Fruit fly (Drosophila melanogaster): ENCODE data around the gene CG7382.
A peak's percentile ranks its signal among the peaks of the same experiment; 100 is the strongest.

CG7382 gene

DNA sequence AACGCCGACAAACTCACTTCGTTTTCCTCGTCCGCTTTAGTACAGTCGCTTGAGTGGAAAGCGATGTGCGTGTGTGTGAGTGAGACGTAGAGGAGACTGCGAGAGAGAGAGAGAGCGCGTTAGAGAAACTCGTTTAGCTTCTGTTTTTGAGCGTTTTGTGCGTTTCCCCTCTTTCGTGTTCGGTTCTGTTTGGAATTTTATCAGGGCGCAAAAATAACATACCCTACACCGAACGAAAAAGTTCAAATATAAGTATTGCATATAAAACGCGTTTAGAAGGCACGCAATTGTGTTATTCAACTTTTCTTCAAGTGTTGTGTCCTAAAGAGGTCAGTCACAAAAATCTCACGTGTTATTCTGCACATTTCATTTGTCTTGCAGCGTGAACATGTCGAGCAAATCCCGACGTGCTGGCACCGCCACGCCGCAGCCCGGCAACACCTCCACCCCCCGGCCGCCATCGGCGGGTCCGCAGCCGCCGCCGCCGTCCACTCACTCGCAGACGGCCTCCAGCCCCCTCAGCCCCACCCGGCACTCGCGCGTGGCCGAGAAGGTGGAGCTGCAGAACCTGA lies 23.3 kb upstream of the CG7382 start (continued):
- peak; percentile 21 for TF ChIP-seq exex (tag; optimal IDR thresholded peaks at IDR 0.05)
- TF ChIP-seq pb (GFP tag; optimal IDR thresholded peaks at IDR 0.05): no peak
- TF ChIP-seq CG11093 (GFP tag; IDR thresholded peaks at IDR 0.05): peak; percentile 53; the same call in 1 of the 3 replicates
- no peak for TF ChIP-seq CG11723 (GFP tag; optimal IDR thresholded peaks at IDR 0.05)
- TF ChIP-seq mam (GFP tag; optimal IDR thresholded peaks at IDR 0.05): peak; percentile 64
- TF ChIP-seq CG6765 (GFP tag; optimal IDR thresholded peaks at IDR 0.05): peak; percentile 39
- TF ChIP-seq her (GFP tag; optimal IDR thresholded peaks at IDR 0.05): peak; percentile 70
- peak; percentile 63 for TF ChIP-seq grau (tag; optimal IDR thresholded peaks at IDR 0.05)
- TF ChIP-seq Gsc (GFP tag; IDR thresholded peaks at IDR 0.05): no peak
- TF ChIP-seq CG1233 (GFP tag; optimal IDR thresholded peaks at IDR 0.05): no peak
- peak; percentile 21 for TF ChIP-seq CG8089 (GFP tag; optimal IDR thresholded peaks at IDR 0.05)
- peak; percentile 30 for TF ChIP-seq al (GFP tag; IDR thresholded peaks at IDR 0.05)
- TF ChIP-seq Hr78 (GFP tag; optimal IDR thresholded peaks at IDR 0.05): peak in 1 of 2 experiments; percentile 34
- TF ChIP-seq CG13296 (GFP tag; optimal IDR thresholded peaks at IDR 0.05): peak; percentile 26
- no peak for TF ChIP-seq CG7928 (GFP tag; optimal IDR thresholded peaks at IDR 0.05)
- TF ChIP-seq CG6854 (GFP tag; optimal IDR thresholded peaks at IDR 0.05): peak; percentile 58
- TF ChIP-seq CG12769 (tag; optimal IDR thresholded peaks at IDR 0.05): no peak
- peak; percentile 50 for TF ChIP-seq CG4424 (GFP tag; optimal IDR thresholded peaks at IDR 0.05)
- TF ChIP-seq cg (GFP tag; optimal IDR thresholded peaks at IDR 0.05): peak; percentile 88
- TF ChIP-seq slou (GFP tag; optimal IDR thresholded peaks at IDR 0.05): no peak
- TF ChIP-seq CG7556 (GFP tag; optimal IDR thresholded peaks at IDR 0.05): peak; percentile 44
- TF ChIP-seq Sry-δ (GFP tag; optimal IDR thresholded peaks at IDR 0.05): no peak
- no peak; the same call in 2 of the 3 replicates for TF ChIP-seq ken (GFP tag; IDR thresholded peaks at IDR 0.05)
- peak; percentile 41 for TF ChIP-seq zfh2 (GFP tag; optimal IDR thresholded peaks at IDR 0.05)
- no peak for TF ChIP-seq kah (GFP tag; optimal IDR thresholded peaks at IDR 0.05)
- TF ChIP-seq MTF-1 (GFP tag; optimal IDR thresholded peaks at IDR 0.05; ENCODE audit: borderline replicate concordance): no peak
- TF ChIP-seq bigmax (GFP tag; optimal IDR thresholded peaks at IDR 0.05): no peak
- TF ChIP-seq Ptx1 (GFP tag; IDR thresholded peaks at IDR 0.05): peak; percentile 69
- peak; percentile 86 for TF ChIP-seq CG34422 (GFP tag; IDR thresholded peaks at IDR 0.05)
- TF ChIP-seq insv (GFP tag; optimal IDR thresholded peaks at IDR 0.05): peak in 1 of 2 experiments; percentile 27
- 0 out of 2 replicates have a peak, but pooled peaks have one; percentile 6 for TF ChIP-seq CG1024 (GFP tag; IDR thresholded peaks at IDR 0.05)
- TF ChIP-seq Hsf (GFP tag; optimal IDR thresholded peaks at IDR 0.05): peak; percentile 55
- peak; percentile 18 for TF ChIP-seq Hey (tag; optimal IDR thresholded peaks at IDR 0.05)
- TF ChIP-seq cad (GFP tag; optimal IDR thresholded peaks at IDR 0.05): no peak
- TF ChIP-seq pum (GFP tag; optimal IDR thresholded peaks at IDR 0.05): peak; percentile 34
- TF ChIP-seq HLHmδ (GFP tag; optimal IDR thresholded peaks at IDR 0.05): no peak
- no peak for TF ChIP-seq CG16815 (GFP tag; optimal IDR thresholded peaks at IDR 0.05)
- TF ChIP-seq crp (GFP tag; optimal IDR thresholded peaks at IDR 0.05): no peak
- TF ChIP-seq unc-4 (GFP tag; IDR thresholded peaks at IDR 0.05; ENCODE audit: partially characterized antibody): no peak
- no peak for TF ChIP-seq phol (tag; optimal IDR thresholded peaks at IDR 0.05)
- no peak for TF ChIP-seq CG10321 (GFP tag; IDR thresholded peaks at IDR 0.05)
- TF ChIP-seq fd64A (GFP tag; optimal IDR thresholded peaks at IDR 0.05): no peak
- TF ChIP-seq amos (GFP tag; IDR thresholded peaks at IDR 0.05; ENCODE audit: partially characterized antibody): peak; percentile 38; the same call in 1 of the 2 replicates
- no peak for TF ChIP-seq oc (tag; optimal IDR thresholded peaks at IDR 0.05)
- TF ChIP-seq CG15514 (GFP tag; optimal IDR thresholded peaks at IDR 0.05): peak; percentile 36
- no peak for TF ChIP-seq Nf-YA (GFP tag; IDR thresholded peaks at IDR 0.05)
- peak; percentile 11 for TF ChIP-seq chn (GFP tag; optimal IDR thresholded peaks at IDR 0.05)
- no peak for TF ChIP-seq lab (GFP tag; optimal IDR thresholded peaks at IDR 0.05)
- TF ChIP-seq yki (optimal IDR thresholded peaks at IDR 0.05): no peak
- 0 out of 3 replicates have a peak, but pooled peaks have one; percentile 4 for TF ChIP-seq CG11456 (GFP tag; IDR thresholded peaks at IDR 0.05)

Measured in whole organism, embryonic.